Fruit fly (Drosophila melanogaster): ENCODE results near the gene pic.

- TF ChIP-seq CG8478 (optimal IDR thresholded peaks at IDR 0.05) = no peak
- no peak for TF ChIP-seq CTCF (optimal IDR thresholded peaks at IDR 0.05)
These were observed 8.2 kb upstream of the pic start, which contains the start of gene CG45122 for dm6 chr3R:13043857-13044256.

Data from S2 (cell line).